Fruit fly (Drosophila melanogaster) whole organism, embryonic: Measurements from ENCODE around the gene wb.

ENCODE experiments used
- Bteb2 ChIP-seq: fragments of 200-800 bp; sonication (Bioruptor generic); optimal IDR thresholded peaks from 2 replicates; lab custom pipeline; 2016; ENCODE audit warnings: missing biosample characterization, missing genetic modification characterization
- CG12155 ChIP-seq: fragments of 200-800 bp; sonication (Bioruptor generic); optimal IDR thresholded peaks from 3 replicates; lab custom pipeline; 2016; ENCODE audit warnings: missing biosample characterization, missing genetic modification characterization
- CG12391 ChIP-seq: fragments of 200-800 bp; sonication (Bioruptor generic); optimal IDR thresholded peaks from 3 replicates; lab custom pipeline; 2018; ENCODE audit warnings: missing biosample characterization, mild to moderate bottlenecking, missing genetic modification characterization, moderate library complexity
- CG12769 ChIP-seq: fragments of 200-800 bp; sonication (Bioruptor generic); optimal IDR thresholded peaks from 2 replicates; lab custom pipeline; 2019; ENCODE audit warnings: missing biosample characterization, mild to moderate bottlenecking, missing genetic modification characterization, moderate library complexity
- CG12942 ChIP-seq: fragments of 200-800 bp; sonication (Bioruptor generic); optimal IDR thresholded peaks from 3 replicates; lab custom pipeline; 2016; ENCODE audit warnings: missing biosample characterization, missing genetic modification characterization
- CG13894 ChIP-seq: fragments of 200-800 bp; sonication (Bioruptor generic); optimal IDR thresholded peaks from 3 replicates; lab custom pipeline; 2018; ENCODE audit warnings: missing biosample characterization, mild to moderate bottlenecking, missing genetic modification characterization, moderate library complexity
- CG14860 ChIP-seq: fragments of 200-800 bp; sonication (Bioruptor generic); IDR thresholded peaks from 3 replicates; pipeline ENCODE4 v1.3.6; 2022; ENCODE audit warnings: missing biosample characterization, missing genetic modification characterization; ENCODE audit not compliant: partially characterized antibody
- CG1602 ChIP-seq: fragments of 200-800 bp; sonication (Bioruptor generic); optimal IDR thresholded peaks from 3 replicates; lab custom pipeline; 2016; ENCODE audit warnings: missing biosample characterization, missing genetic modification characterization
- CG18262 ChIP-seq: fragments of 200-800 bp; optimal IDR thresholded peaks from 3 replicates; lab custom pipeline; 2019; ENCODE audit warnings: missing biosample characterization, mild to moderate bottlenecking, missing genetic modification characterization, moderate library complexity
- CG30403 ChIP-seq: fragments of 200-800 bp; sonication (Bioruptor generic); optimal IDR thresholded peaks from 3 replicates; lab custom pipeline; 2016; ENCODE audit warnings: missing biosample characterization, missing genetic modification characterization
- CG3407 ChIP-seq: fragments of 200-800 bp; sonication (Bioruptor generic); optimal IDR thresholded peaks from 2 replicates; lab custom pipeline; 2018; ENCODE audit warnings: missing biosample characterization, mild to moderate bottlenecking, missing genetic modification characterization
- CG34422 ChIP-seq: fragments of 200-800 bp; sonication (Bioruptor generic); IDR thresholded peaks from 3 replicates; pipeline ENCODE4 v1.3.6; 2022; ENCODE audit warnings: missing biosample characterization, missing genetic modification characterization
- CG4328 ChIP-seq: fragments of 200-800 bp; sonication (Bioruptor generic); optimal IDR thresholded peaks from 3 replicates; lab custom pipeline; 2017; ENCODE audit warnings: missing biosample characterization, missing genetic modification reagents, missing genetic modification characterization
- CG43689 ChIP-seq: fragments of 200-800 bp; sonication (Bioruptor generic); IDR thresholded peaks from 2 replicates; pipeline ENCODE4 v1.3.6; 2022; ENCODE audit warnings: missing biosample characterization, missing genetic modification characterization
- CG5953 ChIP-seq: fragments of 200-800 bp; sonication (Bioruptor generic); IDR thresholded peaks from 2 replicates; pipeline ENCODE4 v1.3.6; 2022; ENCODE audit warnings: missing biosample characterization, missing genetic modification characterization
- CG8478 ChIP-seq: fragments of >200 bp; optimal IDR thresholded peaks from 2 replicates; lab custom pipeline; 2018
- CG8924 ChIP-seq: fragments of 200-800 bp; optimal IDR thresholded peaks from 3 replicates; lab custom pipeline; 2019; ENCODE audit warnings: missing biosample characterization, mild to moderate bottlenecking, missing genetic modification characterization, moderate library complexity
- CG8944 ChIP-seq: fragments of 200-800 bp; sonication (Bioruptor generic); optimal IDR thresholded peaks from 3 replicates; lab custom pipeline; 2016; ENCODE audit warnings: missing biosample characterization, missing genetic modification characterization
- CoRest ChIP-seq: fragments of 200-800 bp; sonication (Bioruptor generic); optimal IDR thresholded peaks from 3 replicates; lab custom pipeline; 2018; ENCODE audit warnings: missing biosample characterization, mild to moderate bottlenecking, missing genetic modification characterization, moderate library complexity
- Deaf1 ChIP-seq: fragments of 200-800 bp; optimal IDR thresholded peaks from 3 replicates; lab custom pipeline; 2019; ENCODE audit warnings: missing biosample characterization, mild to moderate bottlenecking, missing genetic modification characterization, moderate library complexity
- Dref ChIP-seq: fragments of 200-800 bp; sonication (Bioruptor generic); IDR thresholded peaks from 2 replicates; pipeline ENCODE4 v1.3.6; 2022; ENCODE audit warnings: missing biosample characterization, missing genetic modification characterization
- Drgx ChIP-seq: fragments of 200-800 bp; sonication (Bioruptor generic); IDR thresholded peaks from 2 replicates; pipeline ENCODE4 v1.3.6; 2022; ENCODE audit warnings: missing biosample characterization, missing genetic modification characterization
- HLH54F ChIP-seq: fragments of 200-800 bp; sonication (Bioruptor generic); optimal IDR thresholded peaks from 3 replicates; lab custom pipeline; 2016; ENCODE audit warnings: missing biosample characterization, missing genetic modification characterization
- Hr3 ChIP-seq: fragments of 200-800 bp; sonication (Bioruptor generic); optimal IDR thresholded peaks from 3 replicates; lab custom pipeline; 2016; ENCODE audit warnings: missing biosample characterization, missing genetic modification characterization
- Hr78 ChIP-seq, 2 experiments: fragments of 200-800 bp in 1 of 2; fragments of >200 bp in 1 of 2; sonication (Bioruptor generic) in 1 of 2; optimal IDR thresholded peaks; 2 replicates each; lab custom pipeline; 2017 to 2019; ENCODE audit warnings: missing biosample characterization in 2 of 2, missing genetic modification characterization in 2 of 2, mild to moderate bottlenecking in 1 of 2, moderate library complexity in 1 of 2
- Lhr ChIP-seq: fragments of 200-800 bp; sonication (Bioruptor generic); optimal IDR thresholded peaks from 3 replicates; lab custom pipeline; 2017; ENCODE audit warnings: mild to moderate bottlenecking, missing biosample characterization, missing genetic modification reagents, missing genetic modification characterization
- Lpt ChIP-seq: fragments of >200 bp; optimal IDR thresholded peaks from 2 replicates; lab custom pipeline; 2018; ENCODE audit warnings: missing biosample characterization, missing genetic modification characterization
- MTF-1 ChIP-seq: fragments of 200-800 bp; sonication (Bioruptor generic); optimal IDR thresholded peaks from 2 replicates; lab custom pipeline; 2018; ENCODE audit warnings: missing biosample characterization, mild to moderate bottlenecking, missing genetic modification characterization, borderline replicate concordance
- NC2β ChIP-seq: fragments of 200-800 bp; sonication (Bioruptor generic); optimal IDR thresholded peaks from 2 replicates; lab custom pipeline; 2016; ENCODE audit warnings: missing biosample characterization, missing genetic modification characterization
- Pdp1 ChIP-seq, 2 experiments: fragments of 200-800 bp; sonication (Bioruptor generic); optimal IDR thresholded peaks; 3 replicates each; lab custom pipeline; 2016; ENCODE audit warnings: missing biosample characterization in 2 of 2, missing genetic modification characterization in 2 of 2, mild to moderate bottlenecking in 1 of 2, moderate library complexity in 1 of 2
- Ravus ChIP-seq: fragments of 200-800 bp; sonication (Bioruptor generic); IDR thresholded peaks from 2 replicates; pipeline ENCODE4 v1.3.6; 2022; ENCODE audit warnings: missing biosample characterization, missing genetic modification characterization
- Sox102F ChIP-seq: fragments of 200-800 bp; sonication (Bioruptor generic); optimal IDR thresholded peaks from 2 replicates; lab custom pipeline; 2018; ENCODE audit warnings: missing biosample characterization, mild to moderate bottlenecking, missing genetic modification characterization, moderate library complexity
- bcd ChIP-seq: fragments of 200-800 bp; sonication (Bioruptor generic); optimal IDR thresholded peaks from 2 replicates; lab custom pipeline; 2017; ENCODE audit warnings: missing biosample characterization, mild to moderate bottlenecking, missing genetic modification characterization
- cad ChIP-seq: fragments of >200 bp; optimal IDR thresholded peaks from 2 replicates; lab custom pipeline; 2017; ENCODE audit warnings: missing biosample characterization, missing genetic modification characterization
- ems ChIP-seq: fragments of 200-800 bp; sonication (Bioruptor generic); optimal IDR thresholded peaks from 3 replicates; lab custom pipeline; 2016; ENCODE audit warnings: missing biosample characterization, missing genetic modification characterization
- fru ChIP-seq: fragments of >200 bp; optimal IDR thresholded peaks from 2 replicates; lab custom pipeline; 2017
- gce ChIP-seq: fragments of 200-800 bp; sonication (Bioruptor generic); IDR thresholded peaks from 3 replicates; pipeline ENCODE4 v1.3.6; 2022; ENCODE audit warnings: missing biosample characterization, missing genetic modification characterization
- gfzf ChIP-seq: fragments of 200-800 bp; sonication (Bioruptor generic); optimal IDR thresholded peaks from 2 replicates; lab custom pipeline; 2016; ENCODE audit warnings: missing biosample characterization, mild to moderate bottlenecking, missing genetic modification characterization, moderate library complexity
- gro ChIP-seq: fragments of 200-800 bp; sonication (Bioruptor generic); optimal IDR thresholded peaks from 2 replicates; lab custom pipeline; 2016; ENCODE audit warnings: missing biosample characterization, missing genetic modification characterization
- gt ChIP-seq: fragments of 200-800 bp; sonication (Bioruptor generic); IDR thresholded peaks from 2 replicates; pipeline ENCODE4 v1.3.6; 2022; ENCODE audit warnings: missing biosample characterization, missing genetic modification characterization
- hkb ChIP-seq, 2 experiments: fragments of 200-800 bp in 1 of 2; fragments of >200 bp in 1 of 2; sonication (Bioruptor generic) in 1 of 2; IDR thresholded peaks in 1 of 2; optimal IDR thresholded peaks in 1 of 2; 2 replicates each; pipeline versions ENCODE4 v1.3.6 to Lab custom; 2017 to 2022; ENCODE audit warnings: missing biosample characterization in 1 of 2, missing genetic modification characterization in 1 of 2
- kay ChIP-seq: fragments of 200-800 bp; sonication (Bioruptor generic); optimal IDR thresholded peaks from 2 replicates; lab custom pipeline; 2016; ENCODE audit warnings: missing biosample characterization, missing genetic modification characterization
- lmd ChIP-seq: fragments of 200-800 bp; sonication (Bioruptor generic); IDR thresholded peaks from 2 replicates; pipeline ENCODE4 v1.3.6; 2022; ENCODE audit warnings: missing biosample characterization, missing genetic modification characterization
- nerfin-1 ChIP-seq: fragments of 200-800 bp; sonication (Bioruptor generic); optimal IDR thresholded peaks from 3 replicates; lab custom pipeline; 2019; ENCODE audit warnings: missing biosample characterization, mild to moderate bottlenecking, missing genetic modification characterization, moderate library complexity
- nerfin-2 ChIP-seq: fragments of 200-800 bp; sonication (Bioruptor generic); IDR thresholded peaks from 2 replicates; pipeline ENCODE4 v1.3.6; 2022; ENCODE audit warnings: missing biosample characterization, missing genetic modification characterization; ENCODE audit not compliant: partially characterized antibody
- pho ChIP-seq: fragments of 200-800 bp; sonication (Bioruptor generic); optimal IDR thresholded peaks from 2 replicates; lab custom pipeline; 2016; ENCODE audit warnings: missing biosample characterization, missing genetic modification characterization
- ranshi ChIP-seq: fragments of 200-800 bp; sonication (Bioruptor generic); IDR thresholded peaks from 2 replicates; pipeline ENCODE4 v1.3.6; 2022; ENCODE audit warnings: missing biosample characterization, missing genetic modification characterization
- sens-2 ChIP-seq: fragments of 200-800 bp; sonication (Bioruptor generic); IDR thresholded peaks from 2 replicates; pipeline ENCODE4 v1.3.6; 2022; ENCODE audit warnings: missing biosample characterization, missing genetic modification characterization
- sisA ChIP-seq: fragments of 200-800 bp; sonication (Bioruptor generic); IDR thresholded peaks from 2 replicates; pipeline ENCODE4 v1.3.6; 2022; ENCODE audit warnings: missing biosample characterization, missing genetic modification characterization
- yki ChIP-seq: fragments of >200 bp; optimal IDR thresholded peaks from 3 replicates; lab custom pipeline; 2018

The wb gene

DNA sequence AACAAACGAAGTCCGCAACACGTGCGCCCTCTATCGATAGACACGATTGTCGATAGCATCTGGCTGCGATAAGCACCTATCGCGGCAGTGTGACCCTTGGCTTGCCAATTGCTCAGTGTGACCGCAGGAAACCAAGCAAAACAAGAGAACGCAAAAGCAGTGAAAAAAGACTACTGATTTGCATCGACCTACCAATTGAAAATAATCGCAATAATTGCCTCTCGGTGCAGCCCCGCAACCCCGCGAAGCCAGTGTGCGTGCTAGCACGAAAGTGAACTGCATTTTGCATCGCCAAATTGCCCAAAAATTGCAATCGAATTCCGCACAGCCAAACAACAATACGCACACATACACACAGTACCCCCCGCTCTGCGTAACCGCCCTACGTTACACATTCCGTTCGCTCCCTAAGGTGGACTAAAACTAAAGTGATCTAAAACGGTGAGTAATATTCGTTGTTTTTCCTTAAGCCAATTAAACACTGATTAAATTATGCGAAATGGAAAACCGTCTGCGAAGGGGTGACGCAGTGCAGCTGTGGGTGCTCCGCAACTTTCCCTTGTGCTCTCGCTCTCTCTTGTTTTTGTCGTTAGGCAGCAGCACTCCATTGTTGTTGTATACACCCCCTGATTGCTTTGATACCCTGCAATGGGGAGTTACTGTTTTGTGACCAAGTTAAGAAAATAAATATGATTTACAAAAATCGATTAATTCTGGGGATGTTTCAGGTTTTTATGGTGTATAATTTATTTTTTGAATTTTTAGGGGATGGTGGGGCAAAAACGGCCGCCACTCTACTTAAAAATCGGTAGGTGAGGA, 92.4 kb downstream of the wb start, which contains the start of gene Rab14 (continued):
- TF ChIP-seq cad (GFP tag; lab: Kevin White, UChicago) (no peak), CG43689 (peak; percentile 71), sisA (GFP tag; lab: Robert Waterston, UW) (peak; percentile 71), nerfin-1 (peak; percentile 35), CG1602 (GFP tag; lab: Kevin White, UChicago) (peak; percentile 62), CG5953 (peak; percentile 65), Hr78 (GFP tag; optimal IDR thresholded peaks at IDR 0.05; lab: Kevin White, UChicago) (no peak), Lpt (GFP tag; lab: Kevin White, UChicago) (no peak), sens-2 (GFP tag; lab: Robert Waterston, UW) (peak; percentile 71), CG30403 (peak; percentile 82), Drgx (GFP tag; lab: Robert Waterston, UW) (peak; percentile 85), Pdp1 (GFP tag; optimal IDR thresholded peaks at IDR 0.05; lab: Kevin White, UChicago) (peak; percentile 47 to 78), nerfin-2 (GFP tag; lab: Robert Waterston, UW) (peak; percentile 91), Hr3 (GFP tag; lab: Kevin White, UChicago) (peak; percentile 72), Deaf1 (tag; lab: Kevin White, UChicago) (peak; percentile 45), CG13894 (tag; lab: Kevin White, UChicago) (peak; percentile 57), NC2β (GFP tag; lab: Kevin White, UChicago) (peak; percentile 44), lmd (peak; percentile 78), CG8478 (lab: Kevin White, UChicago) (peak; percentile 74), Ravus (GFP tag; lab: Robert Waterston, UW) (peak; percentile 52), CG4328 (GFP tag; lab: Kevin White, UChicago) (peak; percentile 61), pho (GFP tag; lab: Kevin White, UChicago) (peak; percentile 70), Dref (peak; percentile 95), gt (no peak), gro (GFP tag; lab: Kevin White, UChicago) (peak; percentile 63), MTF-1 (GFP tag; lab: Kevin White, UChicago) (peak; percentile 67), CG12155 (GFP tag; lab: Kevin White, UChicago) (peak; percentile 75), CG14860 (peak; percentile 79), CG34422 (peak; percentile 90), kay (peak; percentile 75), Sox102F (GFP tag; lab: Kevin White, UChicago) (peak; percentile 88), ems (GFP tag; lab: Kevin White, UChicago) (peak; percentile 75), fru (lab: Kevin White, UChicago) (no peak), Bteb2 (GFP tag; lab: Kevin White, UChicago) (peak; percentile 33), CG8924 (tag; lab: Kevin White, UChicago) (peak; percentile 88), CG12391 (peak; percentile 88), CG3407 (GFP tag; lab: Kevin White, UChicago) (peak; percentile 75), yki (lab: Kevin White, UChicago) (no peak), Lhr (GFP tag; lab: Kevin White, UChicago) (peak; percentile 41), HLH54F (GFP tag; lab: Kevin White, UChicago) (peak; percentile 65), CG8944 (GFP tag; lab: Kevin White, UChicago) (peak; percentile 67), ranshi (GFP tag; lab: Robert Waterston, UW) (peak; percentile 77), CG12769 (tag; lab: Kevin White, UChicago) (peak; percentile 76), bcd (GFP tag; lab: Kevin White, UChicago) (peak; percentile 72), gce (GFP tag; lab: Robert Waterston, UW) (peak; percentile 82), CoRest (tag; lab: Kevin White, UChicago) (peak; percentile 84), CG18262 (peak; percentile 80), gfzf (GFP tag; lab: Kevin White, UChicago) (peak; percentile 90), hkb (optimal IDR thresholded peaks at IDR 0.05; lab: Kevin White, UChicago) (no peak), hkb (GFP tag; IDR thresholded peaks at IDR 0.05; lab: Robert Waterston, UW) (peak; percentile 89), CG12942 (peak; percentile 65)
